Fruit fly (Drosophila melanogaster) whole organism, adult: ENCODE data around the gene mnd.

Experiments
- CG11617 ChIP-seq: fragments of 200-800 bp; sonication (Bioruptor generic); optimal IDR thresholded peaks from 2 replicates; lab custom pipeline; 2017; ENCODE audit warnings: mild to moderate bottlenecking, missing biosample characterization, missing genetic modification reagents, missing genetic modification characterization
- CG12768 ChIP-seq: fragments of 200-800 bp; sonication (Bioruptor generic); optimal IDR thresholded peaks from 2 replicates; lab custom pipeline; 2017; ENCODE audit warnings: missing biosample characterization, missing genetic modification characterization, mild to moderate bottlenecking, moderate library complexity, missing genetic modification reagents
- CG14711 ChIP-seq: fragments of 200-800 bp; sonication (Bioruptor generic); optimal IDR thresholded peaks from 2 replicates; lab custom pipeline; 2018; ENCODE audit warnings: missing biosample characterization, mild to moderate bottlenecking, missing genetic modification characterization, moderate library complexity
- CG1620 ChIP-seq: fragments of 200-800 bp; sonication (Bioruptor generic); optimal IDR thresholded peaks from 2 replicates; lab custom pipeline; 2016; ENCODE audit warnings: missing biosample characterization, missing genetic modification characterization
- CG33017 ChIP-seq: fragments of 200-800 bp; sonication (Bioruptor generic); optimal IDR thresholded peaks from 2 replicates; lab custom pipeline; 2018; ENCODE audit warnings: missing biosample characterization, mild to moderate bottlenecking, missing genetic modification characterization, moderate library complexity
- CG5204 ChIP-seq: fragments of 200-800 bp; sonication (Bioruptor generic); optimal IDR thresholded peaks from 2 replicates; lab custom pipeline; 2016; ENCODE audit warnings: missing biosample characterization, missing genetic modification characterization
- CG7045 ChIP-seq: fragments of 200-800 bp; sonication (Bioruptor generic); optimal IDR thresholded peaks from 2 replicates; lab custom pipeline; 2017; ENCODE audit warnings: missing biosample characterization, mild to moderate bottlenecking, missing genetic modification characterization
- CG7101 ChIP-seq: fragments of 200-800 bp; sonication (Bioruptor generic); optimal IDR thresholded peaks from 2 replicates; lab custom pipeline; 2018; ENCODE audit warnings: missing biosample characterization, mild to moderate bottlenecking, missing genetic modification characterization, moderate library complexity
- Clk ChIP-seq: fragments of 200-800 bp; sonication (Bioruptor generic); optimal IDR thresholded peaks from 2 replicates; lab custom pipeline; 2017; ENCODE audit warnings: missing biosample characterization, missing genetic modification characterization
- Crg-1 ChIP-seq: fragments of 200-800 bp; sonication (Bioruptor generic); optimal IDR thresholded peaks from 2 replicates; lab custom pipeline; 2016; ENCODE audit warnings: missing biosample characterization, missing genetic modification characterization
- Hr96 ChIP-seq: fragments of 200-800 bp; sonication (Bioruptor generic); optimal IDR thresholded peaks from 2 replicates; lab custom pipeline; 2016; ENCODE audit warnings: missing biosample characterization, missing genetic modification characterization
- Mnt ChIP-seq: fragments of 200-800 bp; sonication (Bioruptor generic); optimal IDR thresholded peaks from 2 replicates; lab custom pipeline; 2016; ENCODE audit warnings: missing biosample characterization, mild to moderate bottlenecking, missing genetic modification characterization
- bab1 ChIP-seq: fragments of 200-800 bp; sonication (Bioruptor generic); optimal IDR thresholded peaks from 3 replicates; lab custom pipeline; 2019; ENCODE audit warnings: missing biosample characterization, mild to moderate bottlenecking, missing genetic modification characterization, moderate library complexity
- cic ChIP-seq: fragments of 200-800 bp; sonication (Bioruptor generic); optimal IDR thresholded peaks from 2 replicates; lab custom pipeline; 2017; ENCODE audit warnings: missing biosample characterization, mild to moderate bottlenecking, missing genetic modification characterization, moderate library complexity
- cnc ChIP-seq, 2 experiments: fragments of >200 bp; optimal IDR thresholded peaks; 2 replicates each; lab custom pipeline; 2017
- kay ChIP-seq: fragments of 200-800 bp; sonication (Bioruptor generic); peaks from one replicate; lab custom pipeline; 2016; ENCODE audit warnings: missing biosample characterization, missing genetic modification characterization, borderline replicate concordance
- ovo ChIP-seq: fragments of 200-800 bp; sonication (Bioruptor generic); optimal IDR thresholded peaks from 2 replicates; lab custom pipeline; 2016; ENCODE audit warnings: missing biosample characterization, missing genetic modification characterization
- pad ChIP-seq: fragments of 200-800 bp; sonication (Bioruptor generic); optimal IDR thresholded peaks from 3 replicates; lab custom pipeline; 2017; ENCODE audit warnings: missing biosample characterization, missing genetic modification characterization, mild to moderate bottlenecking, moderate library complexity, missing genetic modification reagents
- tj ChIP-seq: fragments of 200-800 bp; sonication (Bioruptor generic); optimal IDR thresholded peaks from 3 replicates; lab custom pipeline; 2017; ENCODE audit warnings: missing biosample characterization, mild to moderate bottlenecking, missing genetic modification characterization, moderate library complexity
- toe ChIP-seq: fragments of 200-800 bp; sonication (Bioruptor generic); optimal IDR thresholded peaks from 2 replicates; lab custom pipeline; 2016; ENCODE audit warnings: missing biosample characterization, missing genetic modification characterization

The mnd gene

dm6 chr3L:14956288-14957032, 28.4 kb upstream of the mnd start:
- no peak for TF ChIP-seq Clk (GFP tag; lab: Kevin White, UChicago)

DNA sequence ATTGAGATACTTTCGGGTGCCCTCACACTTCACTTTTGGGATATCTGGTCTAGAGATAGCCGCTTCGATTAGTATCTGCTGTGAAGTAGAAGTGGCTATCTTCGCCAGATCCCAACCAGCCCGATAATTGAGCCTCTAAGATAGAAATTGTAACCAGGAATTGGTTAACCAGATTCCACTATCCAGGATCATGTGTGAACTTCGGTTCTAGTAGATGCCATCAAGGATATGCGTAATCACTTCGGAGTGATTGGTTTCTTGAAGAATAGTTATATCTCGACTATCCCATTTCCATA, 27.9 kb upstream of the mnd start:
- TF ChIP-seq pad (GFP tag; lab: Kevin White, UChicago) (no peak), Crg-1 (GFP tag; lab: Kevin White, UChicago) (no peak), Hr96 (GFP tag; lab: Kevin White, UChicago) (no peak), tj (GFP tag; lab: Kevin White, UChicago) (no peak), CG33017 (tag; lab: Kevin White, UChicago) (no peak), kay (no peak), CG5204 (GFP tag; lab: Kevin White, UChicago) (no peak), CG11617 (GFP tag; lab: Kevin White, UChicago) (no peak), CG7045 (GFP tag; lab: Kevin White, UChicago) (no peak), ovo (GFP tag; lab: Kevin White, UChicago) (no peak), toe (GFP tag; lab: Kevin White, UChicago) (no peak), bab1 (GFP tag; lab: Kevin White, UChicago) (no peak), Clk (GFP tag; lab: Kevin White, UChicago) (no peak), Mnt (GFP tag; lab: Kevin White, UChicago) (no peak), CG12768 (GFP tag; lab: Kevin White, UChicago) (no peak), CG7101 (tag; lab: Kevin White, UChicago) (no peak), cic (no peak), cnc (optimal IDR thresholded peaks at IDR 0.05; lab: Kevin White, UChicago) (no peak)

DNA sequence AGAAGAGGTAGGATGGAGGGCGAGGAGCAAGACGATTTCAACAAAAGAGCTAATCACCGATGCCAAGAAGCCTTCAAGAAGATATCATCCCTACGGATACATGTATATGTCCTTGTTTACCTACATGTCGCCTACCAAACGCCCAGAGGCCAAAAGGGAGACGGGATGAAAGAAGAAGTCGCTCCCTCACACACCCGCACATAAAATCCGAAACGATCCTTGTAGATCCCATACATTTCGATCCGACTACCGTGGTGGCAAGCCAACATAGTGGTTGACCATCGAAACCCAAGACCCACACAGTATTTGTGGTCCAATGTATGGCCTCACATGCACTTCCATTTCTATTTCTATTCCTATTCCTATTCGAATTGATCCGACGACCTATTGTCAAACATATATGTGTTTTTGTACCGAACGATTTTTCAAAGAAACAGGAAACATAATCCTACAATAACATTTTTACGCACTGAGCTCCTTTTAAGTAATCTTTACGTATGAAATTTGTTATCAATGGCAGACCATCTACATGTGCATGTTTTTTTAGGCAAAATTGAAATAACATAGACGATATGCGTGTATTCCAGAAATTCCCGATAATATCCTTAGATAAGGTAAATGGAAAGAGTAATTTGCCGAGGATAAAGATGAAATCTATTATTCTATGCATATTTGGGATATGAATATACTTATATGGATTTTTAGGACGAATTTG, 26.1 kb upstream of the mnd start:
- TF ChIP-seq cic (no peak), bab1 (GFP tag; lab: Kevin White, UChicago) (no peak), kay (no peak)

DNA sequence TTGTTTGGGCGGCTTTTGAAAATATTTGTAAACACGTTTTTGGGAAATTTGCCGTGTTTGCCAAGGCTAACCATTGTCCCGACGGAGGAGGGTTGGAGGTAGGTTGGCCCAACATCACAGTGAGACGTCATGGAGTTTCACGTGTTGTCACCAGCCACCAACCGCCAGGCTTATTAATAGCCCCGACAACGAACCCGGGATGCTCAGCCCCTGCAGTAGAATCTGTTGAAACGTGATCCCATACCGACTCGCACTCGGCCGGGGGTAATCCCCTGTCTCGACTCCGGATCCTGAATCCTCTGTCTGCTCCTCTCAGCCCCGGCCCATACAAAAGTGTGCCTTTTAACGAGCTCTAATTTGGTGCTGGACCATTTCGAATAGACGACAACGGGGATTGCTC, 24.4 kb upstream of the mnd start:
- TF ChIP-seq Clk (GFP tag; lab: Kevin White, UChicago), result no peak
- no peak for TF ChIP-seq CG1620 (GFP tag; lab: Kevin White, UChicago)
- no peak for TF ChIP-seq CG7101 (tag; lab: Kevin White, UChicago)
- TF ChIP-seq CG12768 (GFP tag; lab: Kevin White, UChicago), result no peak
- no peak for TF ChIP-seq Mnt (GFP tag; lab: Kevin White, UChicago)
- TF ChIP-seq tj (GFP tag; lab: Kevin White, UChicago), result no peak
- TF ChIP-seq Crg-1 (GFP tag; lab: Kevin White, UChicago), result no peak
- TF ChIP-seq CG7045 (GFP tag; lab: Kevin White, UChicago), result no peak
- TF ChIP-seq CG11617 (GFP tag; lab: Kevin White, UChicago), result no peak
- no peak for TF ChIP-seq ovo (GFP tag; lab: Kevin White, UChicago)
- no peak for TF ChIP-seq CG33017 (tag; lab: Kevin White, UChicago)
- no peak for TF ChIP-seq CG14711 (tag; lab: Kevin White, UChicago)

- no peak for TF ChIP-seq CG5204 (GFP tag; lab: Kevin White, UChicago)
- TF ChIP-seq Clk (GFP tag; lab: Kevin White, UChicago), result no peak
Observed at dm6 chr3L:14961027-14961426, 23.9 kb upstream of the mnd start.

DNA sequence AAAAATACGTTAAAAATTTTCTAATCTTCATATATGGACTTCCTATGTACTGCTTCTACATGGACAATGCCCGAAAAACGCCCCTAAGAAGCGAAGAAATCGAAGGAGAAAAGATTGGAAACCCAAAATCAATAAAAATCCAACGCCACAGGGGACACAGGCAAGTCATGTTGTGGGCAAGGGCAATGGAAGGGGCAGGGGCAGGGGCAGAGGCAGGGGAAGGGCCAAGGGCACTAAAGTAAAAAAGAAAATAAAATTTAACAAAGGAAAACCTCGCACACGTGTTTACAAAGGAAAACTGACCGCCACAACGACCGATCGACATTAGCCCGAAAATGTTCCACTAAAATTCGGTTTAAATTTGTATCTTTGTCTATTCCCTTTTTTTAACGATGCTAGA, 22.2 kb upstream of the mnd start:
- TF ChIP-seq CG14711 (tag; lab: Kevin White, UChicago) (no peak), ovo (GFP tag; lab: Kevin White, UChicago) (no peak), Clk (GFP tag; lab: Kevin White, UChicago) (no peak), CG7101 (tag; lab: Kevin White, UChicago) (no peak), CG12768 (GFP tag; lab: Kevin White, UChicago) (no peak), cnc (optimal IDR thresholded peaks at IDR 0.05; lab: Kevin White, UChicago) (no peak), tj (GFP tag; lab: Kevin White, UChicago) (no peak), CG11617 (GFP tag; lab: Kevin White, UChicago) (no peak), CG7045 (GFP tag; lab: Kevin White, UChicago) (no peak), kay (no peak), pad (GFP tag; lab: Kevin White, UChicago) (no peak)

DNA sequence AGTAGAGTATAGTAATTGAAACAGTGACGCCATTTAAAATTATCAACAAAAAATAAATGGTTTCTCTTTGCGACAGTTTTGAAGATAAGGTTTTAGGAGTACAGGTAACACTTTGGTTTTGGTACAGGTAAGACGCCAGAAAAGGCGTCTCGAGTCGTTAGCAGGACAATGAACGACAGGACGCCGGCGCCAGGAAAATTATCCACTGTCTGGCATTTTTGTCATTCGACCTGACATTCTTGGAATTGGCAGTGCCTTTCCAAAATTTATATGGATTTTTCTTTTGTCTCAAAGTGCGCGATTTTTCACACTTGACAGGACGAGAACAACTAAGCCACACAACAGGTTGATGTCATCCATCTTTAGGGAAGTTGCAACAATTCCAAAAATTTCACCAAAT, 20.0 kb upstream of the mnd start:
- no peak for TF ChIP-seq ovo (GFP tag; lab: Kevin White, UChicago)
- TF ChIP-seq CG12768 (GFP tag; lab: Kevin White, UChicago), result no peak
- no peak for TF ChIP-seq CG7101 (tag; lab: Kevin White, UChicago)
- no peak for TF ChIP-seq toe (GFP tag; lab: Kevin White, UChicago)
- no peak for TF ChIP-seq cnc (optimal IDR thresholded peaks at IDR 0.05; lab: Kevin White, UChicago)
- TF ChIP-seq CG14711 (tag; lab: Kevin White, UChicago), result no peak
- TF ChIP-seq cic, result no peak
- TF ChIP-seq Mnt (GFP tag; lab: Kevin White, UChicago), result no peak
- no peak for TF ChIP-seq CG11617 (GFP tag; lab: Kevin White, UChicago)
- TF ChIP-seq CG5204 (GFP tag; lab: Kevin White, UChicago), result no peak
- TF ChIP-seq pad (GFP tag; lab: Kevin White, UChicago), result no peak
- no peak for TF ChIP-seq CG33017 (tag; lab: Kevin White, UChicago)
- no peak for TF ChIP-seq bab1 (GFP tag; lab: Kevin White, UChicago)
- no peak for TF ChIP-seq Crg-1 (GFP tag; lab: Kevin White, UChicago)
- TF ChIP-seq Clk (GFP tag; lab: Kevin White, UChicago), result no peak
- no peak for TF ChIP-seq CG1620 (GFP tag; lab: Kevin White, UChicago)
